Worm (Caenorhabditis elegans) whole organism, L4 larva: ENCODE measurements around the gene Y51H7C.12.
A peak's percentile ranks its signal among the peaks of the same experiment; 100 is the strongest.

Experiments used
- ceh-82 ChIP-seq: sonication (generic microtip); optimal IDR thresholded peaks from 2 replicates; lab custom pipeline; 2017; ENCODE audit warnings: missing biosample characterization, missing genetic modification characterization
- ces-1 ChIP-seq: fragments of 150-350 bp; sonication (generic microtip); optimal IDR thresholded peaks from 4 replicates; lab custom pipeline; 2014; ENCODE audit warnings: missing biosample characterization, missing genetic modification reagents, missing genetic modification characterization
- fos-1 ChIP-seq: fragments of 150-350 bp; optimal IDR thresholded peaks from 2 replicates; lab custom pipeline; 2014; ENCODE audit warnings: missing biosample characterization, missing genetic modification characterization
- hif-1 ChIP-seq, 2 experiments: sonication (generic microtip); optimal IDR thresholded peaks; 2 replicates each; lab custom pipeline; 2016 to 2017; ENCODE audit warnings: missing compliant biosample characterization in 2 of 2, missing genetic modification characterization in 2 of 2, missing genetic modification reagents in 2 of 2, missing genotype in 2 of 2, mild to moderate bottlenecking in 1 of 2
- hlh-30 ChIP-seq: sonication (generic microtip); optimal IDR thresholded peaks from 2 replicates; lab custom pipeline; 2017; ENCODE audit warnings: antibody characterized with exemption, mild to moderate bottlenecking, missing genetic modification characterization, missing compliant biosample characterization; ENCODE audit not compliant: insufficient read depth
- lir-3 ChIP-seq: sonication (generic microtip); optimal IDR thresholded peaks from 2 replicates; lab custom pipeline; 2016; ENCODE audit warnings: mild to moderate bottlenecking, missing genetic modification characterization, missing compliant biosample characterization
- madf-9 ChIP-seq: fragments of 200-800 bp; sonication (Bioruptor generic); conservative IDR thresholded peaks from 2 replicates; pipeline ENCODE4 v1.3.6; 2022; ENCODE audit warnings: missing genetic modification reagents, missing genetic modification characterization, missing compliant biosample characterization
- mdt-29 ChIP-seq: fragments of 200-800 bp; sonication (Bioruptor generic); IDR thresholded peaks from 2 replicates; pipeline ENCODE4 v1.3.6; 2022; ENCODE audit warnings: missing genetic modification reagents, missing genetic modification characterization, missing compliant biosample characterization
- nhr-11 ChIP-seq: fragments of 150-350 bp; optimal IDR thresholded peaks from 2 replicates; lab custom pipeline; 2014; ENCODE audit warnings: missing biosample characterization, missing genetic modification characterization
- nhr-77 ChIP-seq: fragments of 150-350 bp; optimal IDR thresholded peaks from 2 replicates; lab custom pipeline; 2014; ENCODE audit warnings: missing biosample characterization, missing genetic modification characterization
- pha-4 ChIP-seq, 2 experiments: fragments of 150-350 bp in 1 of 2; fragments of 200-800 bp in 1 of 2; sonication (Bioruptor generic) in 1 of 2; IDR thresholded peaks in 1 of 2; optimal IDR thresholded peaks in 1 of 2; 2 replicates each; pipeline versions ENCODE4 v1.3.6 to Lab custom; 2014 to 2022; ENCODE audit warnings: missing genetic modification characterization in 2 of 2, missing genetic modification reagents in 2 of 2, missing biosample characterization in 1 of 2, missing compliant biosample characterization in 1 of 2
- unc-62 ChIP-seq, 3 experiments: fragments of 150-350 bp in 1 of 3; sonication (generic microtip); optimal IDR thresholded peaks in 2 of 3; peaks in 1 of 3; 1 replicate in 1 of 3; 2 replicates in 2 of 3; lab custom pipeline; 2014 to 2017; ENCODE audit warnings: missing biosample characterization in 3 of 3, missing genetic modification characterization in 3 of 3, missing genetic modification reagents in 3 of 3, missing genotype in 1 of 3
- zag-1 ChIP-seq: fragments of 150-350 bp; optimal IDR thresholded peaks from 2 replicates; lab custom pipeline; 2014; ENCODE audit warnings: missing biosample characterization, missing genetic modification characterization

- no peak for TF ChIP-seq hif-1 (tag; optimal IDR thresholded peaks at IDR 0.05; lab: Kevin White, UChicago)
- no peak for TF ChIP-seq fos-1 (tag; lab: Kevin White, UChicago)
- TF ChIP-seq hlh-30 (tag; lab: Kevin White, UChicago): no peak
- no peak for TF ChIP-seq pha-4 (GFP tag; IDR thresholded peaks at IDR 0.05; lab: Robert Waterston, UW)
- TF ChIP-seq pha-4 (tag; optimal IDR thresholded peaks at IDR 0.05; lab: Kevin White, UChicago): no peak
- TF ChIP-seq madf-9 (GFP tag; lab: Robert Waterston, UW): no peak
- TF ChIP-seq lir-3 (tag; lab: Kevin White, UChicago): no peak
- TF ChIP-seq nhr-11 (tag; lab: Kevin White, UChicago): no peak
- TF ChIP-seq nhr-77 (tag; lab: Kevin White, UChicago): no peak
- no peak for TF ChIP-seq ces-1 (GFP tag; lab: Kevin White, UChicago)
- no peak for TF ChIP-seq ceh-82 (tag; lab: Kevin White, UChicago)
- peak in 1 of 2 experiments; percentile 29 for TF ChIP-seq unc-62 (GFP tag; optimal IDR thresholded peaks at IDR 0.05 in 1 of 2; lab: Kevin White, UChicago)
- TF ChIP-seq unc-62 (tag; optimal IDR thresholded peaks at IDR 0.05; lab: Kevin White, UChicago): no peak
- no peak for TF ChIP-seq mdt-29 (GFP tag; lab: Robert Waterston, UW)
- TF ChIP-seq zag-1 (tag; lab: Kevin White, UChicago): no peak
These were observed 34.1 kb downstream of the Y51H7C.12 start, which contains the start of gene alkb-1 for ce11 chrII:1412359-1412907.
